Worm (Caenorhabditis elegans): Measurements from ENCODE around the gene C35D10.10.

Gene C35D10.10

ce11 chrIII:4850139-4850538 lies 11.5 kb downstream of the C35D10.10 start, which contains the start of gene F26A1.1:
F26A1.1 (plus strand) TSS chrIII:4850507.
- TF ChIP-seq fos-1 (tag; optimal IDR thresholded peaks at IDR 0.05), result no peak
- TF ChIP-seq jun-1 (tag; optimal IDR thresholded peaks at IDR 0.05), result no peak
- TF ChIP-seq lir-3 (tag; optimal IDR thresholded peaks at IDR 0.05; ENCODE audit: poor library complexity), result no peak
- TF ChIP-seq ceh-8 (GFP tag; optimal IDR thresholded peaks at IDR 0.05), result no peak
- TF ChIP-seq rnt-1 (tag; optimal IDR thresholded peaks at IDR 0.05), result peak; percentile 4
- no peak for TF ChIP-seq xbp-1 (tag; optimal IDR thresholded peaks at IDR 0.05)
- no peak for TF ChIP-seq unc-98 (GFP tag; IDR thresholded peaks at IDR 0.05)
- no peak for TF ChIP-seq elt-3 (tag; optimal IDR thresholded peaks at IDR 0.05)
- no peak for TF ChIP-seq unc-62 (GFP tag; optimal IDR thresholded peaks at IDR 0.05)
- TF ChIP-seq lin-35 (GFP tag; optimal IDR thresholded peaks at IDR 0.05), result peak; percentile 57 to 68
- TF ChIP-seq nhr-76 (tag; optimal IDR thresholded peaks at IDR 0.05), result no peak
- no peak for TF ChIP-seq snpc-4 (tag; optimal IDR thresholded peaks at IDR 0.05)
- no peak for TF ChIP-seq zip-4 (GFP tag; optimal IDR thresholded peaks at IDR 0.05)
- peak; percentile 50 to 67 for TF ChIP-seq lsy-2 (tag; optimal IDR thresholded peaks at IDR 0.05)
- no peak for TF ChIP-seq fkh-10 (GFP tag; optimal IDR thresholded peaks at IDR 0.05)
- no peak for TF ChIP-seq Y116A8C.19 (tag; optimal IDR thresholded peaks at IDR 0.05; ENCODE audit: borderline replicate concordance)
- TF ChIP-seq zag-1 (tag; optimal IDR thresholded peaks at IDR 0.05), result no peak
- TF ChIP-seq nhr-71 (tag; optimal IDR thresholded peaks at IDR 0.05), result peak; percentile 22
- TF ChIP-seq mab-9 (GFP tag; IDR thresholded peaks at IDR 0.05), result no peak
- no peak for TF ChIP-seq sox-4 (tag; optimal IDR thresholded peaks at IDR 0.05)
- no peak for TF ChIP-seq vab-15 (tag; optimal IDR thresholded peaks at IDR 0.05)
- peak; percentile 20 to 65 for TF ChIP-seq efl-1 (optimal IDR thresholded peaks at IDR 0.05)
- peak; percentile 76 to 96 for TF ChIP-seq efl-1 (GFP tag; optimal IDR thresholded peaks at IDR 0.05 in 1 of 2)
- TF ChIP-seq tbx-2 (tag; optimal IDR thresholded peaks at IDR 0.05), result no peak
- TF ChIP-seq nhr-237 (tag; optimal IDR thresholded peaks at IDR 0.05), result no peak
- no peak for TF ChIP-seq nhr-20 (tag; optimal IDR thresholded peaks at IDR 0.05)
- no peak for TF ChIP-seq lin-14 (GFP tag; optimal IDR thresholded peaks at IDR 0.05)
- no peak for TF ChIP-seq nhr-28 (tag; optimal IDR thresholded peaks at IDR 0.05)
- TF ChIP-seq mdl-1 (tag; optimal IDR thresholded peaks at IDR 0.05), result no peak
- no peak for TF ChIP-seq unc-130 (tag; optimal IDR thresholded peaks at IDR 0.05)
- no peak for TF ChIP-seq nhr-11 (tag; optimal IDR thresholded peaks at IDR 0.05)
- no peak for TF ChIP-seq mef-2 (tag; optimal IDR thresholded peaks at IDR 0.05)
- no peak for TF ChIP-seq hlh-17 (GFP tag; optimal IDR thresholded peaks at IDR 0.05; ENCODE audit: borderline replicate concordance)
- TF ChIP-seq ceh-82 (tag; optimal IDR thresholded peaks at IDR 0.05), result peak in 1 of 3 experiments; percentile 6
- no peak for TF ChIP-seq lin-15B (tag; optimal IDR thresholded peaks at IDR 0.05)
- no peak for TF ChIP-seq swsn-7 (tag; optimal IDR thresholded peaks at IDR 0.05)
- no peak for TF ChIP-seq C34B4.2 (tag; optimal IDR thresholded peaks at IDR 0.05)
- TF ChIP-seq isw-1 (GFP tag; IDR thresholded peaks at IDR 0.05), result no peak
- peak; percentile 23 for TF ChIP-seq C16A3.4 (tag; optimal IDR thresholded peaks at IDR 0.05)
- TF ChIP-seq ztf-4 (tag; optimal IDR thresholded peaks at IDR 0.05), result no peak
- TF ChIP-seq F16B12.6 (tag; optimal IDR thresholded peaks at IDR 0.05), result peak; percentile 82
- no peak for TF ChIP-seq nhr-12 (tag; optimal IDR thresholded peaks at IDR 0.05)
- peak; percentile 14 for TF ChIP-seq skn-1 (tag; optimal IDR thresholded peaks at IDR 0.05)
- TF ChIP-seq ets-5 (GFP tag; IDR thresholded peaks at IDR 0.05), result no peak
- TF ChIP-seq grh-1 (GFP tag; IDR thresholded peaks at IDR 0.05), result no peak
- no peak for TF ChIP-seq ztf-11 (tag; optimal IDR thresholded peaks at IDR 0.05)
- TF ChIP-seq pag-3 (tag; optimal IDR thresholded peaks at IDR 0.05; ENCODE audit: borderline replicate concordance, insufficient read depth), result no peak
- TF ChIP-seq ceh-90 (tag; optimal IDR thresholded peaks at IDR 0.05), result no peak
- TF ChIP-seq aha-1 (tag; optimal IDR thresholded peaks at IDR 0.05), result no peak
- no peak for TF ChIP-seq aly-2 (tag; optimal IDR thresholded peaks at IDR 0.05)
- TF ChIP-seq nhr-47 (tag; optimal IDR thresholded peaks at IDR 0.05), result no peak
- no peak for TF ChIP-seq unc-30 (tag; optimal IDR thresholded peaks at IDR 0.05)
- no peak for TF ChIP-seq sup-37 (GFP tag; optimal IDR thresholded peaks at IDR 0.05)
- TF ChIP-seq egl-27 (tag; optimal IDR thresholded peaks at IDR 0.05), result no peak
- no peak for TF ChIP-seq ama-1 (optimal IDR thresholded peaks at IDR 0.05)

All from whole organism, L1 larva.